Fruit fly (Drosophila melanogaster): Measurements from ENCODE around the gene rst.

DNA sequence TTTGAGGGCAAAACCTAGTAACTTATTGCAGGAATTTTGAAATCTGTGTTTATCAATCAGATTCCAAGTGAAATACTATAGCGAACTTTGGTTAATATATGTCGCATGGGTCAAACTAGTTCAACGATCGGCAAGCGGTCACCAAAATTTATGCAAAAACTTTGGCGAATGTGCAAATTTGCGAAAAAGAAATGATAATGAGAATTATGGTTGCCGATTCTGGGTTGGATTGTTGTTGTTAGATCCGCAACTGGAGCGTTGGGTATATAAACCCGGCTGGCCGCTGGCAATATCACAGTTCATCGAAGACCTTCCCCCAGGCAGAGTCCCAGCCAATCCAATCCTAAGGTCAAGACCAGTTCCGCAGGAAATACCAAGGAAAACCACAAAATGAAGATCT, 30.5 kb downstream of the rst start, which contains the start of gene CG14422:
- TF ChIP-seq CG11617 (GFP tag; optimal IDR thresholded peaks at IDR 0.05), result no peak
- no peak for TF ChIP-seq CG33017 (tag; optimal IDR thresholded peaks at IDR 0.05)
- no peak for TF ChIP-seq bab1 (GFP tag; optimal IDR thresholded peaks at IDR 0.05)
- no peak for TF ChIP-seq Mnt (GFP tag; optimal IDR thresholded peaks at IDR 0.05)
- no peak for TF ChIP-seq cnc (optimal IDR thresholded peaks at IDR 0.05)
- no peak for TF ChIP-seq kay (GFP tag; ENCODE audit: borderline replicate concordance)
- TF ChIP-seq CG1620 (GFP tag; optimal IDR thresholded peaks at IDR 0.05), result no peak
- TF ChIP-seq Hr96 (GFP tag; optimal IDR thresholded peaks at IDR 0.05), result no peak
- no peak for TF ChIP-seq CG5204 (GFP tag; optimal IDR thresholded peaks at IDR 0.05)
- no peak for TF ChIP-seq CG7101 (tag; optimal IDR thresholded peaks at IDR 0.05)
- no peak for TF ChIP-seq cic (GFP tag; optimal IDR thresholded peaks at IDR 0.05)
